Fruit fly (Drosophila melanogaster) whole organism, embryonic: ENCODE results near the gene nol.

Experiments used
- CG11085 ChIP-seq: fragments of 200-800 bp; sonication (Bioruptor generic); IDR thresholded peaks from 2 replicates; pipeline ENCODE4 v1.3.6; 2022; ENCODE audit warnings: missing biosample characterization, missing genetic modification characterization
- CG11696 ChIP-seq: fragments of 200-800 bp; sonication (Bioruptor generic); IDR thresholded peaks from 2 replicates; pipeline ENCODE4 v1.3.6; 2022; ENCODE audit warnings: missing biosample characterization, missing genetic modification characterization
- CG12659 ChIP-seq: fragments of 200-800 bp; sonication (Bioruptor generic); optimal IDR thresholded peaks from 3 replicates; lab custom pipeline; 2017; ENCODE audit warnings: mild to moderate bottlenecking, missing biosample characterization, missing genetic modification reagents, missing genetic modification characterization
- CG12744 ChIP-seq: fragments of 200-800 bp; sonication (Bioruptor generic); optimal IDR thresholded peaks from 2 replicates; lab custom pipeline; 2016; ENCODE audit warnings: missing biosample characterization, missing genetic modification characterization
- CG13624 ChIP-seq: fragments of 200-800 bp; sonication (Bioruptor generic); optimal IDR thresholded peaks from 2 replicates; lab custom pipeline; 2016; ENCODE audit warnings: missing biosample characterization, missing genetic modification characterization
- CG1603 ChIP-seq: fragments of 200-800 bp; sonication (Bioruptor generic); optimal IDR thresholded peaks from 2 replicates; lab custom pipeline; 2019; ENCODE audit warnings: missing biosample characterization, mild to moderate bottlenecking, missing genetic modification characterization, moderate library complexity
- CG16779 ChIP-seq: fragments of 200-800 bp; sonication (Bioruptor generic); IDR thresholded peaks from 2 replicates; pipeline ENCODE4 v1.3.6; 2022; ENCODE audit warnings: missing biosample characterization, missing genetic modification characterization
- CG17361 ChIP-seq: fragments of 200-800 bp; sonication (Bioruptor generic); IDR thresholded peaks from 3 replicates; pipeline ENCODE4 v1.3.6; 2022; ENCODE audit warnings: missing biosample characterization, missing genetic modification characterization
- CG17802 ChIP-seq: fragments of 200-800 bp; sonication (Bioruptor generic); optimal IDR thresholded peaks from 2 replicates; lab custom pipeline; 2018; ENCODE audit warnings: missing biosample characterization, mild to moderate bottlenecking, missing genetic modification characterization, moderate library complexity
- CG18262 ChIP-seq: fragments of 200-800 bp; optimal IDR thresholded peaks from 3 replicates; lab custom pipeline; 2019; ENCODE audit warnings: missing biosample characterization, mild to moderate bottlenecking, missing genetic modification characterization, moderate library complexity
- CG2120 ChIP-seq: fragments of 200-800 bp; sonication (Bioruptor generic); optimal IDR thresholded peaks from 3 replicates; lab custom pipeline; 2016; ENCODE audit warnings: missing biosample characterization, missing genetic modification characterization
- CG30020 ChIP-seq: fragments of 200-800 bp; optimal IDR thresholded peaks from 2 replicates; lab custom pipeline; 2019; ENCODE audit warnings: missing biosample characterization, mild to moderate bottlenecking, missing genetic modification characterization, moderate library complexity
- CG3065 ChIP-seq: fragments of 200-800 bp; sonication (Bioruptor generic); optimal IDR thresholded peaks from 2 replicates; lab custom pipeline; 2016; ENCODE audit warnings: missing biosample characterization, missing genetic modification characterization
- CG42726 ChIP-seq: fragments of 200-800 bp; sonication (Bioruptor generic); IDR thresholded peaks from 2 replicates; pipeline ENCODE4 v1.3.6; 2022; ENCODE audit warnings: missing biosample characterization, missing genetic modification characterization; ENCODE audit not compliant: partially characterized antibody
- CG6765 ChIP-seq: fragments of 200-800 bp; sonication (Bioruptor generic); optimal IDR thresholded peaks from 3 replicates; lab custom pipeline; 2017; ENCODE audit warnings: missing biosample characterization, mild to moderate bottlenecking, missing genetic modification characterization
- CG9727 ChIP-seq: fragments of 200-800 bp; sonication (Bioruptor generic); optimal IDR thresholded peaks from 3 replicates; lab custom pipeline; 2017; ENCODE audit warnings: missing biosample characterization, mild to moderate bottlenecking, missing genetic modification characterization
- CG9797 ChIP-seq: fragments of 200-800 bp; sonication (Bioruptor generic); optimal IDR thresholded peaks from 3 replicates; lab custom pipeline; 2018; ENCODE audit warnings: missing biosample characterization, mild to moderate bottlenecking, missing genetic modification characterization
- CoRest ChIP-seq: fragments of 200-800 bp; sonication (Bioruptor generic); optimal IDR thresholded peaks from 3 replicates; lab custom pipeline; 2018; ENCODE audit warnings: missing biosample characterization, mild to moderate bottlenecking, missing genetic modification characterization, moderate library complexity
- Dek ChIP-seq: fragments of 200-800 bp; sonication (Bioruptor generic); optimal IDR thresholded peaks from 3 replicates; lab custom pipeline; 2019; ENCODE audit warnings: missing biosample characterization, mild to moderate bottlenecking, missing genetic modification characterization, moderate library complexity
- Dip3 ChIP-seq: fragments of 200-800 bp; sonication (Bioruptor generic); optimal IDR thresholded peaks from 3 replicates; lab custom pipeline; 2016; ENCODE audit warnings: missing biosample characterization, missing genetic modification characterization
- Drgx ChIP-seq: fragments of 200-800 bp; sonication (Bioruptor generic); IDR thresholded peaks from 2 replicates; pipeline ENCODE4 v1.3.6; 2022; ENCODE audit warnings: missing biosample characterization, missing genetic modification characterization
- ERR ChIP-seq: fragments of 200-800 bp; sonication (Bioruptor generic); optimal IDR thresholded peaks from 2 replicates; lab custom pipeline; 2016; ENCODE audit warnings: missing biosample characterization, missing genetic modification characterization
- Ets65A ChIP-seq: fragments of 200-800 bp; sonication (Bioruptor generic); peaks from one replicate; lab custom pipeline; 2016; ENCODE audit warnings: missing biosample characterization, missing genetic modification characterization
- Ets97D ChIP-seq: fragments of 200-800 bp; sonication (Bioruptor generic); optimal IDR thresholded peaks from 3 replicates; lab custom pipeline; 2016; ENCODE audit warnings: missing biosample characterization, missing genetic modification characterization
- Myb ChIP-seq: fragments of 200-800 bp; sonication (Bioruptor generic); optimal IDR thresholded peaks from 2 replicates; lab custom pipeline; 2016; ENCODE audit warnings: missing biosample characterization, missing genetic modification characterization
- Oaz ChIP-seq: fragments of 200-800 bp; sonication (Bioruptor generic); IDR thresholded peaks from 2 replicates; pipeline ENCODE4 v1.3.6; 2022; ENCODE audit warnings: missing biosample characterization, missing genetic modification characterization
- Opbp ChIP-seq: fragments of 200-800 bp; sonication (Bioruptor generic); IDR thresholded peaks from 3 replicates; pipeline ENCODE4 v1.3.6; 2022; ENCODE audit warnings: missing biosample characterization, missing genetic modification characterization; ENCODE audit not compliant: partially characterized antibody
- chinmo ChIP-seq: fragments of 200-800 bp; sonication (Bioruptor generic); IDR thresholded peaks from 4 replicates; pipeline ENCODE4 v1.3.6; 2022; ENCODE audit warnings: missing biosample characterization, missing genetic modification characterization; ENCODE audit not compliant: partially characterized antibody
- ci ChIP-seq: fragments of 200-800 bp; sonication (Bioruptor generic); IDR thresholded peaks from 3 replicates; pipeline ENCODE4 v1.3.6; 2022; ENCODE audit warnings: missing biosample characterization, missing genetic modification characterization
- crol ChIP-seq: fragments of 200-800 bp; sonication (Bioruptor generic); IDR thresholded peaks from 2 replicates; pipeline ENCODE4 v1.3.6; 2022; ENCODE audit warnings: missing biosample characterization, missing genetic modification characterization
- dm ChIP-seq: fragments of 200-800 bp; sonication (Bioruptor generic); optimal IDR thresholded peaks from 3 replicates; lab custom pipeline; 2016; ENCODE audit warnings: missing biosample characterization, missing genetic modification characterization
- dmrt99B ChIP-seq: fragments of 200-800 bp; sonication (Bioruptor generic); optimal IDR thresholded peaks from 2 replicates; lab custom pipeline; 2018; ENCODE audit warnings: missing biosample characterization, mild to moderate bottlenecking, missing genetic modification characterization, moderate library complexity
- dpn ChIP-seq, 2 experiments: fragments of 200-800 bp; sonication (Bioruptor generic); optimal IDR thresholded peaks; 3 replicates each; lab custom pipeline; 2016; ENCODE audit warnings: missing biosample characterization in 2 of 2, missing genetic modification characterization in 2 of 2
- exex ChIP-seq: fragments of 200-800 bp; sonication (Bioruptor generic); optimal IDR thresholded peaks from 4 replicates; lab custom pipeline; 2018; ENCODE audit warnings: missing biosample characterization, mild to moderate bottlenecking, missing genetic modification characterization, moderate library complexity
- gfzf ChIP-seq: fragments of 200-800 bp; sonication (Bioruptor generic); optimal IDR thresholded peaks from 2 replicates; lab custom pipeline; 2016; ENCODE audit warnings: missing biosample characterization, mild to moderate bottlenecking, missing genetic modification characterization, moderate library complexity
- lmd ChIP-seq: fragments of 200-800 bp; sonication (Bioruptor generic); IDR thresholded peaks from 2 replicates; pipeline ENCODE4 v1.3.6; 2022; ENCODE audit warnings: missing biosample characterization, missing genetic modification characterization
- lov ChIP-seq, 2 experiments: fragments of 200-800 bp in 1 of 2; fragments of >200 bp in 1 of 2; sonication (Bioruptor generic) in 1 of 2; IDR thresholded peaks in 1 of 2; optimal IDR thresholded peaks in 1 of 2; 2 replicates in 1 of 2; 3 replicates in 1 of 2; pipeline versions ENCODE4 v1.3.6 to Lab custom; 2017 to 2022; ENCODE audit warnings: missing biosample characterization in 1 of 2, missing genetic modification characterization in 1 of 2
- nau ChIP-seq: fragments of 200-800 bp; sonication (Bioruptor generic); optimal IDR thresholded peaks from 3 replicates; lab custom pipeline; 2017; ENCODE audit warnings: missing biosample characterization, mild to moderate bottlenecking, missing genetic modification characterization, missing genetic modification reagents
- nom ChIP-seq: fragments of 200-800 bp; sonication (Bioruptor generic); optimal IDR thresholded peaks from 2 replicates; lab custom pipeline; 2017; ENCODE audit warnings: missing biosample characterization, missing genetic modification characterization, mild to moderate bottlenecking, moderate library complexity, missing genetic modification reagents
- phol ChIP-seq: fragments of 200-800 bp; sonication (Bioruptor generic); optimal IDR thresholded peaks from 3 replicates; lab custom pipeline; 2018; ENCODE audit warnings: missing biosample characterization, mild to moderate bottlenecking, missing genetic modification characterization, moderate library complexity
- pros ChIP-seq: fragments of 200-800 bp; sonication (Bioruptor generic); optimal IDR thresholded peaks from 3 replicates; lab custom pipeline; 2019; ENCODE audit warnings: missing biosample characterization, mild to moderate bottlenecking, missing genetic modification characterization, moderate library complexity
- row ChIP-seq: fragments of 200-800 bp; sonication (Bioruptor generic); IDR thresholded peaks from 3 replicates; pipeline ENCODE4 v1.3.6; 2022; ENCODE audit warnings: missing biosample characterization, missing genetic modification characterization
- run ChIP-seq: fragments of 200-800 bp; sonication (Bioruptor generic); optimal IDR thresholded peaks from 3 replicates; lab custom pipeline; 2018; ENCODE audit warnings: missing biosample characterization, mild to moderate bottlenecking, missing genetic modification characterization
- sd ChIP-seq: fragments of 200-800 bp; sonication (Bioruptor generic); optimal IDR thresholded peaks from 3 replicates; lab custom pipeline; 2018; ENCODE audit warnings: missing biosample characterization, mild to moderate bottlenecking, missing genetic modification characterization, moderate library complexity
- slou ChIP-seq: fragments of 200-800 bp; sonication (Bioruptor generic); optimal IDR thresholded peaks from 3 replicates; lab custom pipeline; 2016; ENCODE audit warnings: missing biosample characterization, missing genetic modification characterization
- stc ChIP-seq: fragments of 200-800 bp; sonication (Bioruptor generic); IDR thresholded peaks from 2 replicates; pipeline ENCODE4 v1.3.6; 2022; ENCODE audit warnings: missing biosample characterization, missing genetic modification characterization

The nol gene

DNA sequence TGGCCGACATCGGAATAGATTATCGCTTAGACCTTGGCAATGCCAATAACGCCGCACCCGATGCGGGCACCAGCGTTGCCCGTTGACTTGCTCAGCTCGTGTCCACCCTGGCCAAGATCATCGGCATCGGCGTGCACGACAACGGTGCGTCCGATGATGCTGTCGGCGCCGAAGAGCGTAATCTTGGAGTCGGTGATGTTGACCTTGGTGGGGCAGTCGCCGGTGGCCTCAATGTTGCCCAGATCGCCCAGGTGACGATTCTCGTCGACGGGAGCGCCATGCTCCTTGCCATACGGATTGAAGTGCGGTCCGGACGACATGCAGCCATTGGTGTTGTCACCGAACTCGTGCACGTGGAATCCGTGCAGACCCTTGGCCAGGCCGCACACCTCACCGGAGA lies 18.2 kb upstream of the nol start (continued):
- TF ChIP-seq ci, result no peak
- no peak for TF ChIP-seq pros (GFP tag; lab: Kevin White, UChicago)
- TF ChIP-seq lov (optimal IDR thresholded peaks at IDR 0.05; lab: Kevin White, UChicago), result no peak
- TF ChIP-seq lov (GFP tag; IDR thresholded peaks at IDR 0.05; lab: Robert Waterston, UW), result 0 out of 3 replicates have a peak, but pooled peaks have one; percentile 27
- TF ChIP-seq CG3065, result no peak
- TF ChIP-seq run (tag; lab: Kevin White, UChicago), result no peak
- TF ChIP-seq Oaz, result no peak
- TF ChIP-seq dmrt99B (tag; lab: Kevin White, UChicago), result no peak
- TF ChIP-seq crol (GFP tag; lab: Robert Waterston, UW), result peak; percentile 38; the same call in 1 of the 2 replicates
- no peak for TF ChIP-seq Ets65A (GFP tag; lab: Kevin White, UChicago)
- TF ChIP-seq CG42726 (GFP tag; lab: Robert Waterston, UW), result 0 out of 2 replicates have a peak, but pooled peaks have one; percentile 10
- no peak for TF ChIP-seq slou (GFP tag; lab: Kevin White, UChicago)
- TF ChIP-seq, all 482 proteins: peak for 16

DNA sequence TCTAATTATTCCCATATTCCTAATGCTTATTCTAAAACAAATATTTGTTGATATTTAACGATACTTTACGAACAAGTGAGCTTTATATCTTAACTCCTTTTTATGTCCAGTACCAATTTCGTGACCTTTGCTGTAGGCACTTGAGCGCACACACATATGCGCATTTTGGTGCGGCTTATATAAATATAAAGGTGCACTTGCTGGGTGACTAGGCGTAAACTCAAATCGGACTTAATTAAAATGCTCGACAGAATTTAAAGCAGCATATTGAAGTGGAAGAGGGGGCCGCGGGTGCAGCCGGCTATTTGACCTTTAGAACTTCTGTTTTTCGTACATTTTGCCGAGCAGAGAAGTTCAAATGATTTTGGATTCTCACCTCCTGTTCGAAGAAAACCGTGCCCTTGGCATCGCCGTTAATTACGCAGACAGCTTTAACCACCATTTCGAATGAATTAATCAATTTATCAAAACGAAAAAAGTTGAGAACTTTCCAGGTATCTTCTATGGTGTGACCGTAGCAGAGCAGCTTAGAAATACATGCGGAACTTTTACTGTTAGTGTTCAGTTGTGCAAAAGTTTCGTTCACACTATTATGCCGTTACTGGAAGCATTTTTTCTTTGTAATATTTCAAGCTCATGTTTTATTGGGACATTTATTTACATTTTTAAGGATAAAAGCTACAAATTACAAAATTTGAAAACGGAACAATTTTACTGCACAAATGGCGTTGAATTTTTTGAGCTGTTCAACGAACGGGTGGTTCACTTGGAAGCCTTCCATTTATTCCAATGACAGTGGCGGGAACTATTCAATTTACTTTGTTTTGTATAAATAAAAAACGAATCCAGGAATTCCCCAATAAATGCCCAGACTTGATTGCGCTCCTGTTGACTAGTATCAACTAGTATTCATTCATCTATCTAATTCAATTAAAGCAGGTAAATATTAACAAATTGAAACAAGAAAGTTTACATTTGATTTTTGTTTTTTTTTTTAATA lies 17.1 kb upstream of the nol start, which contains the start of gene Sod1:
Gene Sod1 (minus strand): TSS at position 543 of the 1,000 bp plus-strand sequence.
- peak; percentile 8 for TF ChIP-seq phol (tag; lab: Kevin White, UChicago)
- TF ChIP-seq nau (GFP tag; lab: Kevin White, UChicago), result no peak
- no peak for TF ChIP-seq CG11085 (GFP tag; lab: Robert Waterston, UW)
- TF ChIP-seq Myb (GFP tag; lab: Kevin White, UChicago), result peak; percentile 56
- peak; percentile 6 for TF ChIP-seq CG2120 (GFP tag; lab: Kevin White, UChicago)
- peak; percentile 10 for TF ChIP-seq CG30020 (tag; lab: Kevin White, UChicago)
- no peak for TF ChIP-seq Opbp
- TF ChIP-seq Dip3 (GFP tag; lab: Kevin White, UChicago), result no peak
- TF ChIP-seq nom (GFP tag; lab: Kevin White, UChicago), result peak; percentile 98
- TF ChIP-seq ERR (GFP tag; lab: Kevin White, UChicago), result peak; percentile 71
- peak; percentile 30 for TF ChIP-seq exex
- peak; percentile 2 for TF ChIP-seq CG13624
- TF ChIP-seq CG17361, result no peak
- peak; percentile 89 for TF ChIP-seq CG17802 (tag; lab: Kevin White, UChicago)
- TF ChIP-seq lmd, result no peak
- TF ChIP-seq dpn (GFP tag; optimal IDR thresholded peaks at IDR 0.05; lab: Kevin White, UChicago), result no peak
- TF ChIP-seq crol (GFP tag; lab: Robert Waterston, UW), result peak; percentile 93
- TF ChIP-seq CG18262 (tag; lab: Kevin White, UChicago), result no peak
- peak; percentile 24 for TF ChIP-seq sd (tag; lab: Kevin White, UChicago)
- TF ChIP-seq CG6765 (GFP tag; lab: Kevin White, UChicago), result peak; percentile 21
- 0 out of 2 replicates have a peak, but pooled peaks have one; percentile 19 for TF ChIP-seq Drgx (GFP tag; lab: Robert Waterston, UW)
- TF ChIP-seq CG12744 (GFP tag; lab: Kevin White, UChicago), result no peak
- TF ChIP-seq stc (GFP tag; lab: Robert Waterston, UW), result 0 out of 2 replicates have a peak, but pooled peaks have one; percentile 22
- TF ChIP-seq CG11696 (GFP tag; lab: Robert Waterston, UW), result peak; percentile 86
- TF ChIP-seq CG9797 (GFP tag; lab: Kevin White, UChicago), result peak; percentile 61
- TF ChIP-seq CG9727 (GFP tag; lab: Kevin White, UChicago), result peak; percentile 5
- TF ChIP-seq CoRest (tag; lab: Kevin White, UChicago), result peak; percentile 26
- peak; percentile 27 for TF ChIP-seq CG1603
- peak; percentile 15 for TF ChIP-seq dm
- peak; percentile 45; the same call in 2 of the 3 replicates for TF ChIP-seq row (GFP tag; lab: Robert Waterston, UW)
- TF ChIP-seq chinmo (GFP tag; lab: Robert Waterston, UW), result peak; percentile 71; the same call in 1 of the 4 replicates
- TF ChIP-seq CG16779 (GFP tag; lab: Robert Waterston, UW), result no peak
- TF ChIP-seq gfzf, result peak; percentile 92
- peak; percentile 9 for TF ChIP-seq Dek
- TF ChIP-seq Ets97D (GFP tag; lab: Kevin White, UChicago), result peak; percentile 38
- peak; percentile 34 for TF ChIP-seq CG12659
